In genomic region chrX:16143853-16144252, ce11 we compare ENCODE assay signal across 5 worm cellular contexts.
TF ChIP-seq lines count a peak whose summit lies in the region.

No protein-coding gene starts in this region.

TF ChIP-seq in whole organism, L1 larva, 84 proteins besides CTCF, POLR2A, EP300 and RAD21 (continues in another document):
- no peak for TF ChIP-seq dsc-1 (tag; optimal IDR thresholded peaks at IDR 0.05; lab: Kevin White, UChicago)
- peak in 1 of 2 experiments; percentile 49 for TF ChIP-seq mdl-1 (tag; optimal IDR thresholded peaks at IDR 0.05; lab: Kevin White, UChicago)
- TF ChIP-seq lin-14 (GFP tag; optimal IDR thresholded peaks at IDR 0.05; lab: Kevin White, UChicago) = peak; percentile 53
- TF ChIP-seq nhr-76 (tag; optimal IDR thresholded peaks at IDR 0.05; lab: Kevin White, UChicago) = no peak
- TF ChIP-seq nhr-20 (tag; optimal IDR thresholded peaks at IDR 0.05; lab: Kevin White, UChicago) = peak; percentile 24
- no peak for TF ChIP-seq ama-1 (optimal IDR thresholded peaks at IDR 0.05; lab: Kevin White, UChicago)
- no peak for TF ChIP-seq fkh-10 (GFP tag; optimal IDR thresholded peaks at IDR 0.05; lab: Kevin White, UChicago)
- no peak for TF ChIP-seq skn-1 (tag; optimal IDR thresholded peaks at IDR 0.05; lab: Kevin White, UChicago)
- no peak for TF ChIP-seq fkh-4 (tag; optimal IDR thresholded peaks at IDR 0.05; lab: Kevin White, UChicago; ENCODE audit: borderline replicate concordance)
- no peak for TF ChIP-seq pag-3 (tag; optimal IDR thresholded peaks at IDR 0.05; lab: Kevin White, UChicago; ENCODE audit: borderline replicate concordance, insufficient read depth)
- no peak for TF ChIP-seq unc-62 (GFP tag; optimal IDR thresholded peaks at IDR 0.05; lab: Kevin White, UChicago)
- TF ChIP-seq nhr-85 (tag; lab: Kevin White, UChicago) = peak; percentile 75
- no peak for TF ChIP-seq efl-1 (optimal IDR thresholded peaks at IDR 0.05; lab: Kevin White, UChicago)
- TF ChIP-seq efl-1 (GFP tag; optimal IDR thresholded peaks at IDR 0.05 in 1 of 2; lab: Kevin White, UChicago) = peak in 1 of 2 experiments; percentile 82
- no peak for TF ChIP-seq nhr-28 (tag; optimal IDR thresholded peaks at IDR 0.05; lab: Kevin White, UChicago)
- peak; percentile 4 for TF ChIP-seq rnt-1 (tag; optimal IDR thresholded peaks at IDR 0.05; lab: Kevin White, UChicago)
- TF ChIP-seq fos-1 (tag; optimal IDR thresholded peaks at IDR 0.05; lab: Kevin White, UChicago) = no peak
- TF ChIP-seq C16A3.4 (tag; optimal IDR thresholded peaks at IDR 0.05; lab: Kevin White, UChicago) = no peak

TF ChIP-seq in whole organism, L3 larva, 47 proteins besides CTCF, POLR2A, EP300 and RAD21:
- no peak for TF ChIP-seq ztf-4 (tag; optimal IDR thresholded peaks at IDR 0.05; lab: Kevin White, UChicago)
- TF ChIP-seq pha-4 (tag; optimal IDR thresholded peaks at IDR 0.05; lab: Kevin White, UChicago) = peak; percentile 22
- TF ChIP-seq snpc-4 (tag; optimal IDR thresholded peaks at IDR 0.05; lab: Kevin White, UChicago) = no peak
- TF ChIP-seq skn-1 (tag; optimal IDR thresholded peaks at IDR 0.05; lab: Kevin White, UChicago) = no peak
- no peak for TF ChIP-seq nhr-28 (tag; optimal IDR thresholded peaks at IDR 0.05; lab: Kevin White, UChicago)
- TF ChIP-seq ceh-82 (tag; optimal IDR thresholded peaks at IDR 0.05; lab: Kevin White, UChicago) = no peak
- TF ChIP-seq daf-12 (tag; optimal IDR thresholded peaks at IDR 0.05; lab: Kevin White, UChicago) = no peak
- TF ChIP-seq elt-2 (tag; optimal IDR thresholded peaks at IDR 0.05; lab: Kevin White, UChicago) = peak; percentile 43
- TF ChIP-seq ceh-28 (tag; optimal IDR thresholded peaks at IDR 0.05; lab: Kevin White, UChicago) = peak; percentile 1
- no peak for TF ChIP-seq jun-1 (tag; optimal IDR thresholded peaks at IDR 0.05; lab: Kevin White, UChicago)
- no peak for TF ChIP-seq ztf-11 (tag; optimal IDR thresholded peaks at IDR 0.05; lab: Kevin White, UChicago)
- peak; percentile 32 for TF ChIP-seq nhr-25 (tag; optimal IDR thresholded peaks at IDR 0.05; lab: Kevin White, UChicago)
- peak; percentile 38 for TF ChIP-seq hmg-11 (tag; optimal IDR thresholded peaks at IDR 0.05; lab: Kevin White, UChicago)
- TF ChIP-seq mml-1 (tag; optimal IDR thresholded peaks at IDR 0.05; lab: Kevin White, UChicago) = no peak

TF ChIP-seq in whole organism, early embryonic, 17 proteins besides CTCF, POLR2A, EP300 and RAD21:
- TF ChIP-seq F13C5.2 (tag; optimal IDR thresholded peaks at IDR 0.05; lab: Kevin White, UChicago) (no peak), flt-1 (GFP tag; IDR thresholded peaks at IDR 0.05; lab: Robert Waterston, UW) (no peak), B0310.2 (tag; optimal IDR thresholded peaks at IDR 0.05; lab: Kevin White, UChicago) (no peak), hnd-1 (tag; optimal IDR thresholded peaks at IDR 0.05; lab: Kevin White, UChicago) (no peak), tbx-37 (GFP tag; conservative IDR thresholded peaks at IDR 0.05; lab: Robert Waterston, UW) (0 out of 2 replicates have a peak, but pooled peaks have one; percentile 26), tra-4 (tag; optimal IDR thresholded peaks at IDR 0.05; lab: Kevin White, UChicago) (no peak), tbx-11 (GFP tag; IDR thresholded peaks at IDR 0.05; lab: Robert Waterston, UW) (no peak), hmg-4 (GFP tag; optimal IDR thresholded peaks at IDR 0.05; lab: Kevin White, UChicago) (peak; percentile 10), ceh-36 (tag; optimal IDR thresholded peaks at IDR 0.05; lab: Kevin White, UChicago) (no peak)

TF ChIP-seq in whole organism, midembryonic, 9 proteins besides CTCF, POLR2A, EP300 and RAD21:
- no peak for TF ChIP-seq ref-1 (GFP tag; conservative IDR thresholded peaks at IDR 0.05; lab: Robert Waterston, UW)
- TF ChIP-seq flt-1 (GFP tag; IDR thresholded peaks at IDR 0.05; lab: Robert Waterston, UW) = 0 out of 2 replicates have a peak, but pooled peaks have one; percentile 40
- no peak for TF ChIP-seq klf-2 (GFP tag; conservative IDR thresholded peaks at IDR 0.05; lab: Robert Waterston, UW)
- TF ChIP-seq T22C8.4 (GFP tag; IDR thresholded peaks at IDR 0.05; lab: Robert Waterston, UW) = peak; percentile 63
- TF ChIP-seq tab-1 (GFP tag; IDR thresholded peaks at IDR 0.05; lab: Robert Waterston, UW) = 0 out of 2 replicates have a peak, but pooled peaks have one; percentile 33

TF ChIP-seq in whole organism, young adult, 124 proteins besides CTCF, POLR2A, EP300 and RAD21:
- TF ChIP-seq Y95B8A.8 (GFP tag; IDR thresholded peaks at IDR 0.05; lab: Robert Waterston, UW) (no peak), ccch-3 (GFP tag; optimal IDR thresholded peaks at IDR 0.05; lab: Kevin White, UChicago) (no peak), hmg-1.2 (GFP tag; IDR thresholded peaks at IDR 0.05; lab: Robert Waterston, UW) (peak; percentile 30; the same call in 1 of the 2 replicates), dpl-1 (GFP tag; optimal IDR thresholded peaks at IDR 0.05; lab: Kevin White, UChicago) (no peak), cebp-1 (GFP tag; IDR thresholded peaks at IDR 0.05; lab: Robert Waterston, UW) (no peak), cebp-1 (tag; optimal IDR thresholded peaks at IDR 0.05; lab: Kevin White, UChicago) (peak; percentile 40), K12H6.12 (tag; optimal IDR thresholded peaks at IDR 0.05; lab: Kevin White, UChicago) (no peak), ceh-91 (GFP tag; IDR thresholded peaks at IDR 0.05; lab: Robert Waterston, UW) (no peak), Y56A3A.18 (GFP tag; IDR thresholded peaks at IDR 0.05; lab: Robert Waterston, UW) (no peak), nhr-120 (GFP tag; IDR thresholded peaks at IDR 0.05; lab: Robert Waterston, UW) (no peak), attf-5 (GFP tag; optimal IDR thresholded peaks at IDR 0.05; lab: Kevin White, UChicago) (peak; percentile 47), ztf-26 (tag; optimal IDR thresholded peaks at IDR 0.05; lab: Kevin White, UChicago) (no peak), atf-7 (tag; optimal IDR thresholded peaks at IDR 0.05; lab: Kevin White, UChicago) (no peak), nfya-1 (tag; optimal IDR thresholded peaks at IDR 0.05; lab: Kevin White, UChicago; ENCODE audit: borderline replicate concordance, insufficient read depth) (no peak), C06A6.2 (GFP tag; conservative IDR thresholded peaks at IDR 0.05; lab: Robert Waterston, UW) (no peak), rpc-1 (optimal IDR thresholded peaks at IDR 0.05; lab: Kevin White, UChicago) (no peak), rpc-1 (tag; optimal IDR thresholded peaks at IDR 0.05; lab: Kevin White, UChicago) (no peak), ceh-79 (tag; optimal IDR thresholded peaks at IDR 0.05; lab: Kevin White, UChicago) (no peak), dox-1 (GFP tag; IDR thresholded peaks at IDR 0.05; lab: Robert Waterston, UW) (0 out of 2 replicates have a peak, but pooled peaks have one; percentile 8), sdz-38 (tag; optimal IDR thresholded peaks at IDR 0.05; lab: Kevin White, UChicago) (no peak), somi-1 (GFP tag; optimal IDR thresholded peaks at IDR 0.05; lab: Kevin White, UChicago) (no peak), sptf-2 (GFP tag; optimal IDR thresholded peaks at IDR 0.05; lab: Kevin White, UChicago) (no peak), nhr-80 (tag; optimal IDR thresholded peaks at IDR 0.05; lab: Kevin White, UChicago) (no peak), hsf-1 (GFP tag; IDR thresholded peaks at IDR 0.05; lab: Robert Waterston, UW) (no peak), attf-3 (GFP tag; conservative IDR thresholded peaks at IDR 0.05; lab: Robert Waterston, UW) (no peak)
